Worm (Caenorhabditis elegans): ENCODE measurements around the gene srw-4.

The srw-4 gene

DNA sequence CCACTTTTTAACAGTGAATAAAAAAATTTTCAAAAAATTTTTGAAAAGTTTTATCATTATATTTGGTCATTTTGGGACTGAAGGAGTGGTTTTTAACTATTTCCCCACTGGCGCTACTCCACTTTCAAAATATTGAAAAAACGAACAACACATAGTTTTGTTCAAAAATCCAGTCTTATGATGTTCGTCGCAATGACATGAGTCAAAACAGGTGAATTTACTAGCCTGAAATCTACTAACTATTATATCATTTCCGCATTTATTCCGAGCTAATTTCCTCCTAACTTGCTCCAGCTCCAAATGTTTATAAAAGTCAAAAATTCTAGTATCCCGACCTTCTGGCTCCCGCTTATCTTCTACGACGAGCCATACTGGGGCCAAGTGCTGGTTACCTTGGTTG lies 4.2 kb downstream of the srw-4 start, which contains the start of gene sre-24:
sre-24 (plus strand) TSS at position 301 of the 400 bp plus-strand sequence.
- no peak for TF ChIP-seq scrt-1 (GFP tag; IDR thresholded peaks at IDR 0.05)
- TF ChIP-seq tbx-37 (GFP tag; conservative IDR thresholded peaks at IDR 0.05) = no peak
- no peak for TF ChIP-seq aly-1 (tag; optimal IDR thresholded peaks at IDR 0.05)
- no peak for TF ChIP-seq hmg-4 (GFP tag; optimal IDR thresholded peaks at IDR 0.05)
- TF ChIP-seq sea-1 (GFP tag; conservative IDR thresholded peaks at IDR 0.05) = no peak
- no peak for TF ChIP-seq pes-1 (GFP tag; IDR thresholded peaks at IDR 0.05)
- no peak for TF ChIP-seq flt-1 (GFP tag; IDR thresholded peaks at IDR 0.05)
- no peak for TF ChIP-seq ama-1 (optimal IDR thresholded peaks at IDR 0.05)
- TF ChIP-seq tra-4 (tag; optimal IDR thresholded peaks at IDR 0.05) = no peak
- no peak for TF ChIP-seq ceh-36 (tag; optimal IDR thresholded peaks at IDR 0.05)
- no peak for TF ChIP-seq ets-7 (tag; optimal IDR thresholded peaks at IDR 0.05)
- no peak for TF ChIP-seq hmbx-1 (tag; optimal IDR thresholded peaks at IDR 0.05)
- no peak for TF ChIP-seq F13C5.2 (tag; optimal IDR thresholded peaks at IDR 0.05)
- TF ChIP-seq tbx-11 (GFP tag; IDR thresholded peaks at IDR 0.05) = no peak
- TF ChIP-seq ceh-13 (GFP tag; optimal IDR thresholded peaks at IDR 0.05) = no peak

DNA sequence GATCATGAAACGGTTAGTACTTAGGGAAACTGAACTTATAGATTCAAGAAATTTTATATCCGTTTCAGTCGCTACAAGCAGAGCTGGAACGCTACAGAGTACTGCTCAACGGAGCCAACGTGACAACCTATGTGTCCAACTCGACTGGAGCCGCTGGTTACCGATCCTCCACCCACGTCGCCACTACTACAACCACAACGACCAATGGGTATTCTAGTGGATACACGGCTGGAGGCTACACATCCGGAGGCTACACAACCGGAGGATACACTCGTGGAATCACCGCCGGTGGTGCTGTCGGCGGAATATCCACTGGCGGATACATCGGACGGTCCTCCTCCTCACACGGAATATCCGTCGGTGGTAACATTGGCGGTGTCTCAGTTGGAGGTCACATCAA lies 5.5 kb downstream of the srw-4 start:
- TF ChIP-seq tra-4 (tag; optimal IDR thresholded peaks at IDR 0.05) = no peak

DNA sequence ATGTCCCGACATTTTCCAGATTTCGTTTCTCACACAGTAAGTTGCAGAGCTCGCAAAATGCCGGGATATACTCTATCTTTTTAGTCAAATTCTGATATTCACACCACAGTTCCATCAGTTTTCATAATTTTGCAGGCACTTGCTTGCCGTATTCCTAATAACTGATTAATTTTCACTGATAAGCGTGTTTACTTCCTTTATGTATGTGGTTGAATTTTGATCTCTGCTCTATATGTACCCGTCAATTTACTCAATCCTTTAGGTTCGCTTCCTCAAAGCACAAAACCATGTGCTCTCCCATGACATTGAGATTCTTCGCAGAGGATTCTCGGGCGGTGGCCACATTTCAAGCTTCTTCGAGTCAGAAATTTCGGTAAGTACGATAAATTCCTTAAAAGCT lies 7.0 kb downstream of the srw-4 start:
- TF ChIP-seq hnd-1 (tag; optimal IDR thresholded peaks at IDR 0.05) = no peak
- TF ChIP-seq hmbx-1 (tag; optimal IDR thresholded peaks at IDR 0.05) = no peak
- TF ChIP-seq pes-1 (GFP tag; IDR thresholded peaks at IDR 0.05) = no peak
- no peak for TF ChIP-seq hmg-4 (GFP tag; optimal IDR thresholded peaks at IDR 0.05)
- TF ChIP-seq ama-1 (optimal IDR thresholded peaks at IDR 0.05) = no peak
- no peak for TF ChIP-seq scrt-1 (GFP tag; IDR thresholded peaks at IDR 0.05)
- no peak for TF ChIP-seq ceh-13 (GFP tag; optimal IDR thresholded peaks at IDR 0.05)
- no peak for TF ChIP-seq B0310.2 (tag; optimal IDR thresholded peaks at IDR 0.05)
- TF ChIP-seq tra-4 (tag; optimal IDR thresholded peaks at IDR 0.05) = no peak
- no peak for TF ChIP-seq tbx-11 (GFP tag; IDR thresholded peaks at IDR 0.05)
- no peak for TF ChIP-seq ets-7 (tag; optimal IDR thresholded peaks at IDR 0.05)
- TF ChIP-seq aly-1 (tag; optimal IDR thresholded peaks at IDR 0.05) = no peak
- no peak for TF ChIP-seq F13C5.2 (tag; optimal IDR thresholded peaks at IDR 0.05)
- TF ChIP-seq flt-1 (GFP tag; IDR thresholded peaks at IDR 0.05) = no peak

DNA sequence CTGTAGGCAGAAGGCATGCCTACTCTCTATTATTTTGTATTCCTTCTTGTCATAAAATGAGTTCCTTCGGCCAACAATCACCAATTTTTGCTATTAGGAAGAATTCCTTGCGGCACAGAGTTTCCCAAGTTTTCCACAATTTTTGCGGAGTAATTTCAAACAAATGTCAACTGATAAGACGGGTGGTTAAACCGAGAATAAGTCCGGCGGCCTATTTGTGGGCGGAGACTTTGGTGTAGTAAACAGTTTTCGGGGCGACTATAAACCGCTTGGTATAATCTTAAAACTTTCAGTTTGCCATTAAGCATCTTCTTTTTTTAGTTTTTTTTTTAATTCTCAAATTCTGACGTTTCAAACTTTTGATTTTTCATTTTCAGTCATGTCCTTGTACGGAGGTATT lies 7.6 kb downstream of the srw-4 start, which contains the start of gene ifc-1:
ifc-1 (plus strand) TSS at position 378 of the 400 bp plus-strand sequence.
- TF ChIP-seq ama-1 (optimal IDR thresholded peaks at IDR 0.05) = no peak
- no peak for TF ChIP-seq ceh-36 (tag; optimal IDR thresholded peaks at IDR 0.05)
- no peak for TF ChIP-seq B0310.2 (tag; optimal IDR thresholded peaks at IDR 0.05)
- no peak for TF ChIP-seq sea-1 (GFP tag; conservative IDR thresholded peaks at IDR 0.05)
- TF ChIP-seq aly-1 (tag; optimal IDR thresholded peaks at IDR 0.05) = no peak
- TF ChIP-seq tbx-37 (GFP tag; conservative IDR thresholded peaks at IDR 0.05) = no peak
- TF ChIP-seq F13C5.2 (tag; optimal IDR thresholded peaks at IDR 0.05) = no peak
- no peak for TF ChIP-seq pes-1 (GFP tag; IDR thresholded peaks at IDR 0.05)
- no peak for TF ChIP-seq tra-4 (tag; optimal IDR thresholded peaks at IDR 0.05)
- TF ChIP-seq hmbx-1 (tag; optimal IDR thresholded peaks at IDR 0.05) = no peak
- TF ChIP-seq hmg-4 (GFP tag; optimal IDR thresholded peaks at IDR 0.05) = no peak

DNA sequence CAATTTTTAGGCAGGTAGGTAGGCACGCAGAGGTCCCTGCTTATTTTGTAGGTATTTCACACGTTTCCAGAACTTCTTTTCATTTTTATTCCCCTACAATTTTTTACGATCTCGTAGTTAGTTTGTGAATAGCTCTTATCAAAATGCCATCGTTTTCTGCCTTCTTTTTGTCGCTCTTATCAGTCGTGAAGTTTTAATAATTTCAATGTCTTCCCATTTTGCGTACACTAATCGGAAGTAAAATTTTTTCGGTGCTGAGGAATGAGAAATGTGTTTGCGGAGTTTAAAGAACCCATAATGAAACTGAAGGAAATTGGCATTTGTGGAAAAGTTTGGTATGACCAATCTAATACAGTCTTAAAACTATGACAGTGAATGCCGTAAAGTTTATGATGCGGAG lies 8.2 kb downstream of the srw-4 start:
- no peak for TF ChIP-seq hmbx-1 (tag; optimal IDR thresholded peaks at IDR 0.05)
- TF ChIP-seq ceh-36 (tag; optimal IDR thresholded peaks at IDR 0.05) = no peak
- no peak for TF ChIP-seq ets-7 (tag; optimal IDR thresholded peaks at IDR 0.05)

DNA sequence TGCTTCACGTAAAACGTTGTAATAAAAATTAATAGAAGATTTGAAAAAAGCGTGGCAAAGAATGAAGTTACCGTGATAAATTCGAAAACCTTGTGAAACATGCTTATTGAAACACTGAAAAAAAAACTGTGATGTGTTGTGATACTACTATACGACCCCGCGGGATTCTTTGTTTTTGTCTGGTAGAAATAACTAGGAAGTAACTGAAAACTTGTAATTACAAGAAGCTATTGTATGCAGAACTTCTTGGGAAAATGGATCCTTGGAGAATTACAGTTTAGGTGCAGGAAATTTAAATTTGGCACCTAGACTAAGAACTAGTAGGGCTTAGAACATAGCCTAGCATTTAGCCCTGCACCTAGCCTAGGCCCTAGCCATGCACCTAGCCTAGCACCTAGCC lies 8.8 kb downstream of the srw-4 start, which contains the start of gene str-39:
str-39 (minus strand) TSS at position 101 of the 400 bp plus-strand sequence.
- TF ChIP-seq sea-1 (GFP tag; conservative IDR thresholded peaks at IDR 0.05) = no peak
- no peak for TF ChIP-seq hmbx-1 (tag; optimal IDR thresholded peaks at IDR 0.05)
- TF ChIP-seq tra-4 (tag; optimal IDR thresholded peaks at IDR 0.05) = no peak
- TF ChIP-seq ceh-36 (tag; optimal IDR thresholded peaks at IDR 0.05) = no peak
- TF ChIP-seq scrt-1 (GFP tag; IDR thresholded peaks at IDR 0.05) = no peak
- no peak for TF ChIP-seq hmg-4 (GFP tag; optimal IDR thresholded peaks at IDR 0.05)

DNA sequence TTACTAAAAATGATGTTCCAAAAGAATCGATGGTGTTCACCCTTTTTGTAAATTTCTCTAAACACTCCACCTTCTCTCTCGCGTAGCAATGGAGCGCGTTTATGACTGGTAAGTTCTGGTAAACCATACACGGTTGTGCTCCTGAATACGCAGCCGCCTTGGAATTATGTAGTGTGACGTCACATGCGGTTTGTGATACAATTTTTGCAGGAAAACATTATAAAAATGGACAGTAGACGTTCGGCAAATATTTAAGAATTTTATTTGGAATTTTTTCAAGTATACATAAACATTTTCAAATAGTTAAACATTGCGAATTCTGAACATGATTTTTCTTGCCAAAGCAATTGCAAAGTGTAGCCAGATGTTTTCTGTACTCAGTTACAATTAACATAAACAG lies 11.1 kb downstream of the srw-4 start, which contains the start of gene F37B4.10:
F37B4.10 (minus strand) TSS at position 101 of the 400 bp plus-strand sequence.
- no peak for TF ChIP-seq B0310.2 (tag; optimal IDR thresholded peaks at IDR 0.05)
- no peak for TF ChIP-seq ama-1 (optimal IDR thresholded peaks at IDR 0.05)
- TF ChIP-seq sea-1 (GFP tag; conservative IDR thresholded peaks at IDR 0.05) = no peak
- no peak for TF ChIP-seq hmbx-1 (tag; optimal IDR thresholded peaks at IDR 0.05)

DNA sequence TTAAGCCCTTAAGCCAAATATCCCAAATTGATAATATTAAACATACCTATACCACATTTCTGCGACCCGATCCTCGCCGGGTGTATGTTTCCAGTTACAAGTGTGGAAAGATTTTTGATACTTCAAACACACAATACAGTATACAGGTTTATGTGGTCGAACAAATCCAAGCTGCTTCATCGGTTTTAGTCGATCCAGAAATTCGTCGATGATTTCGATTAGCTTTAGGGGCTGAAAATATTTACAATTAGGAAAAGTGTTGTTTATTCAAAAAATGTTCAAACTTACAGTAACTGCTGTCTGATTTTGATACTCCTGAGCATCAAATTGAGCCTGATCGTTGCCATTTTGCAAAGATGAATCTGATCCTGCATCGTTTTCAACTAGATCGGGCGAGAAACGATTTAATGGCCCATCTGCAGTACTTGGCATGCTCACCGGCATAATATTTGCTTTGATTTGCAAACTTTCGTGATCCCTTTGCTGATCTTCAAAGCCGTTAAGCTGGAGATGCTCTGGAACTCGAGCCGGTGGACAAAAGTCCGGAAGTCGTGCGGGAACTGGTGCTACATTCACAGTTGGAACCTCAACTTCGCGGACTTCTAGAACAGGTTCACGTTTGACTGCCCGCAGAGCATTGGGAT lies 12.3 kb downstream of the srw-4 start:
- no peak for TF ChIP-seq hmg-4 (GFP tag; optimal IDR thresholded peaks at IDR 0.05)
- TF ChIP-seq ets-7 (tag; optimal IDR thresholded peaks at IDR 0.05) = no peak
- no peak for TF ChIP-seq tra-4 (tag; optimal IDR thresholded peaks at IDR 0.05)

DNA sequence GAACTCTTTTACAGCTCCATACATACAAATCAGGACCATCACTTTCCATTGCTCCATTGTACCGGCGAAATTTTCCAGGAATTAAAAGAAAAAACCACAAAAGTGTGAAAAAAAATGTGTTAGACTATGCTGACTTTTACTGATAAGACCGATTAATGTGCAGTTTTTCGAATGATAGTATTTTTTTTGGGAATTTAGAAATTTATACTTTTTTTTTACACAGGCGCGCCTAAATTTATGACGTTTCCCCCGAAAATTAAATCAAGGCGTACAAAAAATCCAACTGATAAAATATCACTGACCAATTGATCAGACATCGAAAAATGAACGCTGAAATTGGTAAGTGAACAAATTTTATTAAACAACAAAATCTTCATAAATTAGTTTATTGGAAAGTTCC lies 13.2 kb downstream of the srw-4 start, which contains the start of gene folt-2:
folt-2 (minus strand) TSS at position 179 of the 400 bp plus-strand sequence.
- TF ChIP-seq flt-1 (GFP tag; IDR thresholded peaks at IDR 0.05) (no peak), ceh-13 (GFP tag; optimal IDR thresholded peaks at IDR 0.05) (no peak), sea-1 (GFP tag; conservative IDR thresholded peaks at IDR 0.05) (no peak), hmg-4 (GFP tag; optimal IDR thresholded peaks at IDR 0.05) (no peak), hnd-1 (tag; optimal IDR thresholded peaks at IDR 0.05) (no peak), tra-4 (tag; optimal IDR thresholded peaks at IDR 0.05) (no peak), ama-1 (optimal IDR thresholded peaks at IDR 0.05) (no peak), tbx-11 (GFP tag; IDR thresholded peaks at IDR 0.05) (0 out of 2 replicates have a peak, but pooled peaks have one; percentile 16)
